Worm (Caenorhabditis elegans): ENCODE data around the gene B0403.6.

Gene B0403.6

DNA sequence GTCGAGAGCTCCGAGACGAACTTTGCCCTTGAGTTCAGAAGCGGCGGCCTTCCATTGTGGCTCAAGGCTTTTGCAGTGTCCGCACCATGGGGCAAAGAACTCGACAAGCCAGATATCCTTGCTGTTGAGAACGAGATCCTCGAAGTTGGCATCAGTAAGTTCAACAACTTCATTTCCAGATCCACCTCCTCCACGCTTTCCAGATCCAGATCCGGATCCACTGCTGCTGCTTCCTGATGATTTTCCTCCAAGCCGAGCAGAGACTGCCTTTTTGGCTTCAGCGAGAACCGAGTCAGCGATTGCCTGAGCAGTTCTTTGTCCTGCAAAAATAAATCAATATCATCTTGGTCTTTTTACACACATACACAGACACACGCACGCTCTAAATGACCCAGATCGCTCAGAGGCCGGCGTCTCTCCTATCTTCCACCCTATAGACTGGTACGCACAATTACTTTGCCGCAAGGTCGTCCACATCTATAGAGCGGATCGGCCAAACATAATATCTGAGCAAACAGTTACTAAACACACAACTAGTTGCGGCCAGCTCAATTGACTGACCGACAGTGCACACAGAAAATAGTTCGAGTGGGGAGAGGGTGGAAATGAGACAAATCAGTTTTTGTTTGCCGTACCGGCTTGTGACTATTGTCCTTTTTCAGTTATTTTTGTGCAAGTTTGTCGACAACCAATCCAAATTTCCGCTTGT lies 7.7 kb downstream of the B0403.6 start:
- TF ChIP-seq grh-1 (GFP tag; IDR thresholded peaks at IDR 0.05), result no peak
- TF ChIP-seq swsn-7 (tag; optimal IDR thresholded peaks at IDR 0.05), result peak; percentile 0
- TF ChIP-seq tlp-1 (tag; optimal IDR thresholded peaks at IDR 0.05), result no peak
- peak; percentile 3 for TF ChIP-seq nhr-85 (tag)
- TF ChIP-seq tbx-2 (tag; optimal IDR thresholded peaks at IDR 0.05), result peak; percentile 37
- no peak for TF ChIP-seq efl-1 (optimal IDR thresholded peaks at IDR 0.05)
- no peak for TF ChIP-seq efl-1 (GFP tag; optimal IDR thresholded peaks at IDR 0.05 in 1 of 2)
- peak in 1 of 3 experiments; percentile 14 for TF ChIP-seq ceh-82 (tag; optimal IDR thresholded peaks at IDR 0.05)
- no peak for TF ChIP-seq alr-1 (tag; optimal IDR thresholded peaks at IDR 0.05; ENCODE audit: borderline replicate concordance)
- no peak for TF ChIP-seq nhr-71 (tag; optimal IDR thresholded peaks at IDR 0.05)
- TF ChIP-seq lir-3 (tag; optimal IDR thresholded peaks at IDR 0.05; ENCODE audit: poor library complexity), result no peak
- no peak for TF ChIP-seq lin-13 (GFP tag; optimal IDR thresholded peaks at IDR 0.05)
- no peak for TF ChIP-seq fkh-8 (tag; optimal IDR thresholded peaks at IDR 0.05)
- peak; percentile 11 for TF ChIP-seq rnt-1 (tag; optimal IDR thresholded peaks at IDR 0.05)
- TF ChIP-seq lin-14 (GFP tag; optimal IDR thresholded peaks at IDR 0.05), result peak; percentile 49
- no peak for TF ChIP-seq unc-98 (GFP tag; IDR thresholded peaks at IDR 0.05)
- peak; percentile 57 for TF ChIP-seq xbp-1 (tag; optimal IDR thresholded peaks at IDR 0.05)
- TF ChIP-seq unc-62 (GFP tag; optimal IDR thresholded peaks at IDR 0.05), result no peak
- no peak for TF ChIP-seq nhr-20 (tag; optimal IDR thresholded peaks at IDR 0.05)
- no peak for TF ChIP-seq pqm-1 (tag; optimal IDR thresholded peaks at IDR 0.05)
- TF ChIP-seq nhr-90 (tag; optimal IDR thresholded peaks at IDR 0.05; ENCODE audit: poor library complexity), result peak; percentile 6
- no peak for TF ChIP-seq mep-1 (tag; optimal IDR thresholded peaks at IDR 0.05)

DNA sequence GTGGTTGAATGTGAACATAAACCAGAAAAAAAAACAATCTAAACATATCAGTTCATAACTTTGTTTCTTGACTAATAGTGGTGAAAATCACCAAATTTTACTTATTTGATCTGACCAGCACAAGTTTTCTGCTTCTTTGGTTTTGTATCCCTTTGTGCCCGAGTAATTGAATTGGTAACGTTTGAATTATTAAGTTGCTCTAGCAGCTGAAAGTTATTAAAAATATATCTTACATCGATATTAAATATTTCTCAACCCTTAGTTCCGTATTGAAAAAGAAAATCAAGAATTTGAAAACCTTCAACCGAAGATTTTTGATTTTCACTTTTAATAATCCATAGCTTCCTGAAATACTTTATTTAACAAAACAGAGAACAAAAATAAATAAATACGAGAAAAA lies 9.1 kb downstream of the B0403.6 start:
- TF ChIP-seq unc-62 (GFP tag; optimal IDR thresholded peaks at IDR 0.05) (no peak), aly-2 (tag; optimal IDR thresholded peaks at IDR 0.05) (peak; percentile 61), elt-3 (tag; optimal IDR thresholded peaks at IDR 0.05) (no peak), nhr-71 (tag; optimal IDR thresholded peaks at IDR 0.05) (peak; percentile 23), alr-1 (tag; optimal IDR thresholded peaks at IDR 0.05; ENCODE audit: borderline replicate concordance) (no peak), C34B4.2 (tag; optimal IDR thresholded peaks at IDR 0.05) (no peak), nhr-85 (tag) (peak; percentile 8), efl-1 (optimal IDR thresholded peaks at IDR 0.05) (no peak), efl-1 (GFP tag; optimal IDR thresholded peaks at IDR 0.05 in 1 of 2) (peak in 1 of 2 experiments; percentile 75), xbp-1 (tag; optimal IDR thresholded peaks at IDR 0.05) (peak; percentile 50)

DNA sequence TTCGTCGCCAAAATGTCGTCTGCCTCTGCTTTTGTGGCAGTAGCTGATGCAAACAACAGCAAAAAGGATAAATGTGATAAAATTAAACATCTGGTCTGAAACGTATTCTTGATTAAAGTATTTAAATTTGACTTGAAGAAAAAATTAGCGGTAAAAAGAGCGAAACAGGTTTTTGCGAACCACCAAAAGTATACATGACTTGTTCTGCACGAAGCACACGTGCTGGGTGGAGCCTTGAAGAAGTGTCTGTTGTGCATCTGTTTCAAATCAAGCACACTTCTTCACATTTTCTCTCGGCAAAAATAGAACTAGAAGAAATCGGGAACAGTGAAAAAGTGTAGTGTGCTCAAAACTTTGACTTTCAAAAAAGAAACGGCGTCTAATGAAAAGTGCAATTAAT lies 11.9 kb downstream of the B0403.6 start, which contains the start of gene B0403.3:
Gene B0403.3 (minus strand): TSS at position 101 of the 400 bp plus-strand sequence.
- TF ChIP-seq pax-3 (tag; optimal IDR thresholded peaks at IDR 0.05) (no peak), dsc-1 (tag; optimal IDR thresholded peaks at IDR 0.05) (peak; percentile 81), fkh-4 (tag; optimal IDR thresholded peaks at IDR 0.05; ENCODE audit: borderline replicate concordance) (peak; percentile 29)

DNA sequence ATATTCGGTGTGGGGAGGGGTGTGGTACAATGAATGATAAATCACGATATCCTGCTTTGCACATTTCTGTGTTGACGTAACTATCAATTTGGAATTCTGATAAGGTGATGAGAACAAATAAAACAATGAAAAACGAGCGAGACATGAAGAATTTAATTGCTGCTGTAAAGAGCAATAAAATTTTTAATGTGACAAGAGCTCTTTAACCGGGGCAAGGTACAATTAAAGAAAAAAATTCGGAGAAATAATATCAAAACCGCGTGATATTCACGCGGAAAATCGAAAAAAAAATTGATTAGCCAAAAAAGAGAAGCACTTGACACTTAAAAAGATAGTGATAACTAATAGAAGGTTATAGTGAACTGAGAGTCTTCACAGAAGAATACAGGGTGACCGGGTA lies 13.9 kb downstream of the B0403.6 start:
- TF ChIP-seq fos-1 (tag; optimal IDR thresholded peaks at IDR 0.05), result no peak
- peak; percentile 40 for TF ChIP-seq elt-2 (tag; optimal IDR thresholded peaks at IDR 0.05)
- TF ChIP-seq mep-1 (tag; optimal IDR thresholded peaks at IDR 0.05), result no peak

DNA sequence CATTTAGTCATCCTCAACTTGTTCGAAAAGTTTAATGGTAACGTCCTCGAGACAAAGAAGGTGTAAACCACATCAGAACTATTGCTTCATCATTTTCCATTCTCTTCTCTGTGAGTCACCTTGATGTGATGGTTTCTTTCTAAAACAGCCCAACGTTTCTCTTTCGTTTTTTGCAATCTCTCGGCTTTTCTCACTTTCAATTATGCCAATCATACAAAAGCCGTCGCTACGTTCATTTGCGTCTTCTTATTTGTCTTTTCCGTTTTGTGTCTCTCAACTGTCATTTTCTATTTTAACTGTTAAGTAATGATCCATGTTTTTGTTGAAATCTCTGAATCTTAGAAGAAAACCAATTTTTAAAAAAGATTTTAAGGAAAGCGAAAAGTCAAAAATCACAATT lies 17.8 kb downstream of the B0403.6 start, which contains the start of gene B0403.5:
Gene B0403.5 (plus strand): TSS at position 368 of the 400 bp plus-strand sequence.
- no peak for TF ChIP-seq nhr-76 (tag; optimal IDR thresholded peaks at IDR 0.05)
- TF ChIP-seq blmp-1 (tag; optimal IDR thresholded peaks at IDR 0.05), result peak; percentile 55
- no peak for TF ChIP-seq mab-9 (GFP tag; IDR thresholded peaks at IDR 0.05)
- TF ChIP-seq mdl-1 (tag; optimal IDR thresholded peaks at IDR 0.05), result no peak
- TF ChIP-seq nhr-19 (GFP tag; conservative IDR thresholded peaks at IDR 0.05), result no peak
- no peak for TF ChIP-seq C04F5.9 (tag; optimal IDR thresholded peaks at IDR 0.05)
- TF ChIP-seq egl-27 (tag; optimal IDR thresholded peaks at IDR 0.05), result no peak

Measured in whole organism, L1 larva.